Fruit fly (Drosophila melanogaster) whole organism, embryonic: ENCODE data around the gene shv.
A peak's percentile ranks its signal among the peaks of the same experiment; 100 is the strongest.

Source experiments
- Ada2b ChIP-seq: fragments of 200-800 bp; sonication (Bioruptor generic); IDR thresholded peaks from 2 replicates; pipeline ENCODE4 v1.3.6; 2022; ENCODE audit warnings: missing biosample characterization, missing genetic modification characterization
- Aef1 ChIP-seq: fragments of 200-800 bp; sonication (Bioruptor generic); IDR thresholded peaks from 3 replicates; pipeline ENCODE4 v1.3.6; 2022; ENCODE audit warnings: missing biosample characterization, missing genetic modification characterization
- Blimp-1 ChIP-seq: fragments of 200-800 bp; sonication (Bioruptor generic); optimal IDR thresholded peaks from 3 replicates; lab custom pipeline; 2018; ENCODE audit warnings: missing biosample characterization, missing genetic modification characterization, mild to moderate bottlenecking, moderate library complexity, missing genetic modification reagents
- CG12155 ChIP-seq: fragments of 200-800 bp; sonication (Bioruptor generic); optimal IDR thresholded peaks from 3 replicates; lab custom pipeline; 2016; ENCODE audit warnings: missing biosample characterization, missing genetic modification characterization
- CG12299 ChIP-seq: fragments of 200-800 bp; sonication (Bioruptor generic); optimal IDR thresholded peaks from 2 replicates; lab custom pipeline; 2018; ENCODE audit warnings: missing biosample characterization, mild to moderate bottlenecking, missing genetic modification characterization
- CG12769 ChIP-seq: fragments of 200-800 bp; sonication (Bioruptor generic); optimal IDR thresholded peaks from 2 replicates; lab custom pipeline; 2019; ENCODE audit warnings: missing biosample characterization, mild to moderate bottlenecking, missing genetic modification characterization, moderate library complexity
- CG13287 ChIP-seq: fragments of 200-800 bp; sonication (Bioruptor generic); IDR thresholded peaks from 2 replicates; pipeline ENCODE4 v1.3.6; 2022; ENCODE audit warnings: missing biosample characterization, missing genetic modification characterization; ENCODE audit not compliant: partially characterized antibody
- CG14860 ChIP-seq: fragments of 200-800 bp; sonication (Bioruptor generic); IDR thresholded peaks from 3 replicates; pipeline ENCODE4 v1.3.6; 2022; ENCODE audit warnings: missing biosample characterization, missing genetic modification characterization; ENCODE audit not compliant: partially characterized antibody
- CG15073 ChIP-seq: fragments of 200-800 bp; sonication (Bioruptor generic); optimal IDR thresholded peaks from 2 replicates; lab custom pipeline; 2016; ENCODE audit warnings: missing biosample characterization, missing genetic modification characterization
- CG15696 ChIP-seq: fragments of 200-800 bp; sonication (Bioruptor generic); optimal IDR thresholded peaks from 2 replicates; lab custom pipeline; 2019; ENCODE audit warnings: missing biosample characterization, mild to moderate bottlenecking, missing genetic modification characterization, moderate library complexity
- CG1602 ChIP-seq: fragments of 200-800 bp; sonication (Bioruptor generic); optimal IDR thresholded peaks from 3 replicates; lab custom pipeline; 2016; ENCODE audit warnings: missing biosample characterization, missing genetic modification characterization
- CG16779 ChIP-seq: fragments of 200-800 bp; sonication (Bioruptor generic); IDR thresholded peaks from 2 replicates; pipeline ENCODE4 v1.3.6; 2022; ENCODE audit warnings: missing biosample characterization, missing genetic modification characterization
- CG17385 ChIP-seq: fragments of 200-800 bp; sonication (Bioruptor generic); optimal IDR thresholded peaks from 3 replicates; lab custom pipeline; 2018; ENCODE audit warnings: missing biosample characterization, mild to moderate bottlenecking, missing genetic modification characterization
- CG17612 ChIP-seq: fragments of 200-800 bp; sonication (Bioruptor generic); IDR thresholded peaks from 2 replicates; pipeline ENCODE4 v1.3.6; 2022; ENCODE audit warnings: missing biosample characterization, missing genetic modification characterization
- CG2875 ChIP-seq: fragments of 200-800 bp; sonication (Bioruptor generic); optimal IDR thresholded peaks from 2 replicates; lab custom pipeline; 2017; ENCODE audit warnings: missing biosample characterization, mild to moderate bottlenecking, missing genetic modification characterization, missing genetic modification reagents
- CG3281 ChIP-seq: fragments of 200-800 bp; sonication (Bioruptor generic); optimal IDR thresholded peaks from 3 replicates; lab custom pipeline; 2017; ENCODE audit warnings: missing biosample characterization, mild to moderate bottlenecking, missing genetic modification characterization
- CG34224 ChIP-seq: fragments of 200-800 bp; sonication (Bioruptor generic); IDR thresholded peaks from 3 replicates; pipeline ENCODE4 v1.3.6; 2022; ENCODE audit warnings: missing biosample characterization, missing genetic modification characterization; ENCODE audit not compliant: partially characterized antibody
- CG4730 ChIP-seq: fragments of 200-800 bp; sonication (Bioruptor generic); IDR thresholded peaks from 2 replicates; pipeline ENCODE4 v1.3.6; 2022; ENCODE audit warnings: missing biosample characterization, missing genetic modification characterization
- CG7556 ChIP-seq: fragments of 200-800 bp; sonication (Bioruptor generic); optimal IDR thresholded peaks from 2 replicates; lab custom pipeline; 2017; ENCODE audit warnings: missing biosample characterization, mild to moderate bottlenecking, missing genetic modification characterization
- CG7745 ChIP-seq: fragments of 200-800 bp; sonication (Bioruptor generic); optimal IDR thresholded peaks from 2 replicates; lab custom pipeline; 2018; ENCODE audit warnings: missing biosample characterization, mild to moderate bottlenecking, missing genetic modification characterization, moderate library complexity
- CG8478 ChIP-seq: fragments of >200 bp; optimal IDR thresholded peaks from 2 replicates; lab custom pipeline; 2018
- CG9215 ChIP-seq: fragments of 200-800 bp; sonication (Bioruptor generic); IDR thresholded peaks from 2 replicates; pipeline ENCODE4 v1.3.6; 2022; ENCODE audit warnings: missing biosample characterization, missing genetic modification characterization
- CG9609 ChIP-seq: fragments of 200-800 bp; sonication (Bioruptor generic); optimal IDR thresholded peaks from 3 replicates; lab custom pipeline; 2016; ENCODE audit warnings: missing biosample characterization, missing genetic modification characterization
- D19B ChIP-seq: fragments of 200-800 bp; sonication (Bioruptor generic); optimal IDR thresholded peaks from 2 replicates; lab custom pipeline; 2017; ENCODE audit warnings: missing biosample characterization, mild to moderate bottlenecking, missing genetic modification characterization
- Dp ChIP-seq: fragments of 200-800 bp; sonication (Bioruptor generic); optimal IDR thresholded peaks from 2 replicates; lab custom pipeline; 2018; ENCODE audit warnings: missing biosample characterization, mild to moderate bottlenecking, missing genetic modification characterization, moderate library complexity
- Ets97D ChIP-seq: fragments of 200-800 bp; sonication (Bioruptor generic); optimal IDR thresholded peaks from 3 replicates; lab custom pipeline; 2016; ENCODE audit warnings: missing biosample characterization, missing genetic modification characterization
- Fer1 ChIP-seq: fragments of 200-800 bp; sonication (Bioruptor generic); optimal IDR thresholded peaks from 2 replicates; lab custom pipeline; 2017; ENCODE audit warnings: missing biosample characterization, mild to moderate bottlenecking, missing genetic modification characterization
- Gsc ChIP-seq: fragments of 200-800 bp; sonication (Bioruptor generic); IDR thresholded peaks from 2 replicates; pipeline ENCODE4 v1.3.6; 2022; ENCODE audit warnings: missing biosample characterization, missing genetic modification characterization
- HLH54F ChIP-seq: fragments of 200-800 bp; sonication (Bioruptor generic); optimal IDR thresholded peaks from 3 replicates; lab custom pipeline; 2016; ENCODE audit warnings: missing biosample characterization, missing genetic modification characterization
- Hr78 ChIP-seq, 2 experiments: fragments of 200-800 bp in 1 of 2; fragments of >200 bp in 1 of 2; sonication (Bioruptor generic) in 1 of 2; optimal IDR thresholded peaks; 2 replicates each; lab custom pipeline; 2017 to 2019; ENCODE audit warnings: missing biosample characterization in 2 of 2, missing genetic modification characterization in 2 of 2, mild to moderate bottlenecking in 1 of 2, moderate library complexity in 1 of 2
- Med ChIP-seq: fragments of 200-800 bp; sonication (Bioruptor generic); peaks from one replicate; lab custom pipeline; 2016; ENCODE audit warnings: missing biosample characterization, missing genetic modification characterization, mild to moderate bottlenecking, inconsistent platforms, moderate library complexity
- Opbp ChIP-seq: fragments of 200-800 bp; sonication (Bioruptor generic); IDR thresholded peaks from 3 replicates; pipeline ENCODE4 v1.3.6; 2022; ENCODE audit warnings: missing biosample characterization, missing genetic modification characterization; ENCODE audit not compliant: partially characterized antibody
- Pdp1 ChIP-seq, 2 experiments: fragments of 200-800 bp; sonication (Bioruptor generic); optimal IDR thresholded peaks; 3 replicates each; lab custom pipeline; 2016; ENCODE audit warnings: missing biosample characterization in 2 of 2, missing genetic modification characterization in 2 of 2, mild to moderate bottlenecking in 1 of 2, moderate library complexity in 1 of 2
- Rx ChIP-seq: fragments of 200-800 bp; sonication (Bioruptor generic); IDR thresholded peaks from 2 replicates; pipeline ENCODE4 v1.3.6; 2022; ENCODE audit warnings: missing biosample characterization, missing genetic modification characterization
- Trl ChIP-seq, 3 experiments: fragments of >200 bp in 2 of 3; fragments of 200-800 bp in 1 of 3; sonication (Bioruptor generic) in 1 of 3; optimal IDR thresholded peaks; 2 replicates in 1 of 3; 3 replicates in 2 of 3; lab custom pipeline; 2016 to 2017; ENCODE audit warnings: missing biosample characterization in 1 of 3, missing genetic modification characterization in 1 of 3
- chn ChIP-seq: fragments of 200-800 bp; sonication (Bioruptor generic); optimal IDR thresholded peaks from 2 replicates; lab custom pipeline; 2016; ENCODE audit warnings: missing biosample characterization, missing genetic modification characterization
- croc ChIP-seq: fragments of 200-800 bp; sonication (Bioruptor generic); conservative IDR thresholded peaks from 3 replicates; pipeline ENCODE4 v1.3.6; 2022; ENCODE audit warnings: missing biosample characterization, missing genetic modification characterization
- fd3F ChIP-seq: fragments of 200-800 bp; sonication (Bioruptor generic); optimal IDR thresholded peaks from 2 replicates; lab custom pipeline; 2018; ENCODE audit warnings: missing biosample characterization, mild to moderate bottlenecking, missing genetic modification characterization, moderate library complexity
- ftz-f1 ChIP-seq: fragments of 200-800 bp; sonication (Bioruptor generic); optimal IDR thresholded peaks from 2 replicates; lab custom pipeline; 2016; ENCODE audit warnings: missing biosample characterization, missing genetic modification characterization
- grau ChIP-seq: fragments of 200-800 bp; optimal IDR thresholded peaks from 3 replicates; lab custom pipeline; 2019; ENCODE audit warnings: missing biosample characterization, mild to moderate bottlenecking, missing genetic modification characterization, moderate library complexity
- grn ChIP-seq: fragments of 200-800 bp; sonication (Bioruptor generic); optimal IDR thresholded peaks from 3 replicates; lab custom pipeline; 2017; ENCODE audit warnings: missing biosample characterization, missing genetic modification characterization
- lilli ChIP-seq: fragments of 200-800 bp; sonication (Bioruptor generic); optimal IDR thresholded peaks from 3 replicates; lab custom pipeline; 2016; ENCODE audit warnings: missing biosample characterization, missing genetic modification characterization
- odd ChIP-seq: fragments of 200-800 bp; sonication (Bioruptor generic); optimal IDR thresholded peaks from 2 replicates; lab custom pipeline; 2017; ENCODE audit warnings: missing biosample characterization, mild to moderate bottlenecking, missing genetic modification characterization
- prd ChIP-seq, 3 experiments: fragments of >200 bp in 2 of 3; fragments of 200-800 bp in 1 of 3; sonication (Bioruptor generic) in 1 of 3; optimal IDR thresholded peaks in 2 of 3; IDR thresholded peaks in 1 of 3; 2 replicates in 2 of 3; 3 replicates in 1 of 3; pipeline versions ENCODE4 v1.3.6 to Lab custom; 2017 to 2022; ENCODE audit warnings: missing biosample characterization in 1 of 3, missing genetic modification characterization in 1 of 3
- pzg ChIP-seq: fragments of 200-800 bp; sonication (Bioruptor generic); optimal IDR thresholded peaks from 3 replicates; lab custom pipeline; 2018; ENCODE audit warnings: missing biosample characterization, mild to moderate bottlenecking, missing genetic modification characterization, moderate library complexity
- ro ChIP-seq: fragments of 200-800 bp; sonication (Bioruptor generic); IDR thresholded peaks from 2 replicates; pipeline ENCODE4 v1.3.6; 2022; ENCODE audit warnings: missing biosample characterization, missing genetic modification characterization
- sim ChIP-seq: fragments of 200-800 bp; sonication (Bioruptor generic); IDR thresholded peaks from 2 replicates; pipeline ENCODE4 v1.3.6; 2022; ENCODE audit warnings: missing biosample characterization, missing genetic modification characterization
- sr ChIP-seq: fragments of 200-800 bp; sonication (Bioruptor generic); IDR thresholded peaks from 3 replicates; pipeline ENCODE4 v1.3.6; 2022; ENCODE audit warnings: missing biosample characterization, missing genetic modification characterization
- wek ChIP-seq: fragments of 200-800 bp; sonication (Bioruptor generic); optimal IDR thresholded peaks from 3 replicates; lab custom pipeline; 2018; ENCODE audit warnings: missing biosample characterization, mild to moderate bottlenecking, missing genetic modification characterization, moderate library complexity
- zen ChIP-seq: fragments of 200-800 bp; sonication (Bioruptor generic); optimal IDR thresholded peaks from 3 replicates; lab custom pipeline; 2018; ENCODE audit warnings: missing biosample characterization, mild to moderate bottlenecking, missing genetic modification characterization, moderate library complexity

shv gene

dm6 chr2L:493274-493673 is 40.4 kb downstream of the shv start (continued):
- TF ChIP-seq odd (no peak), CG9215 (GFP tag; lab: Robert Waterston, UW) (no peak), CG2875 (GFP tag; lab: Kevin White, UChicago) (no peak), Med (peak; percentile 66), CG3281 (GFP tag; lab: Kevin White, UChicago) (no peak), prd (optimal IDR thresholded peaks at IDR 0.05; lab: Kevin White, UChicago) (no peak), prd (GFP tag; IDR thresholded peaks at IDR 0.05; lab: Robert Waterston, UW) (peak; percentile 29; the same call in 1 of the 3 replicates), CG8478 (lab: Kevin White, UChicago) (no peak), CG9609 (no peak), ftz-f1 (no peak), lilli (GFP tag; lab: Kevin White, UChicago) (peak; percentile 40), CG14860 (GFP tag; lab: Robert Waterston, UW) (no peak), CG12299 (tag; lab: Kevin White, UChicago) (no peak), grn (GFP tag; lab: Kevin White, UChicago) (peak; percentile 66), Pdp1 (GFP tag; optimal IDR thresholded peaks at IDR 0.05; lab: Kevin White, UChicago) (peak in 1 of 2 experiments; percentile 30), Hr78 (GFP tag; optimal IDR thresholded peaks at IDR 0.05; lab: Kevin White, UChicago) (no peak), CG12155 (GFP tag; lab: Kevin White, UChicago) (peak; percentile 29), CG16779 (GFP tag; lab: Robert Waterston, UW) (no peak), CG15073 (GFP tag; lab: Kevin White, UChicago) (no peak), sim (GFP tag; lab: Robert Waterston, UW) (no peak), sr (no peak), Rx (GFP tag; lab: Robert Waterston, UW) (no peak), CG13287 (no peak), Blimp-1 (GFP tag; lab: Kevin White, UChicago) (peak; percentile 19), Trl (optimal IDR thresholded peaks at IDR 0.05; lab: Kevin White, UChicago) (no peak), Trl (GFP tag; optimal IDR thresholded peaks at IDR 0.05; lab: Kevin White, UChicago) (peak; percentile 13), CG12769 (no peak), chn (GFP tag; lab: Kevin White, UChicago) (no peak), croc (no peak), CG17612 (GFP tag; lab: Robert Waterston, UW) (no peak), CG15696 (tag; lab: Kevin White, UChicago) (no peak), ro (GFP tag; lab: Robert Waterston, UW) (no peak), CG7556 (peak; percentile 27), pzg (GFP tag; lab: Kevin White, UChicago) (no peak), Ada2b (GFP tag; lab: Robert Waterston, UW) (peak; percentile 57), Dp (GFP tag; lab: Kevin White, UChicago) (no peak), Gsc (GFP tag; lab: Robert Waterston, UW) (no peak), grau (tag; lab: Kevin White, UChicago) (peak; percentile 34), Opbp (GFP tag; lab: Robert Waterston, UW) (no peak), wek (no peak), CG7745 (tag; lab: Kevin White, UChicago) (no peak), zen (tag; lab: Kevin White, UChicago) (no peak), HLH54F (GFP tag; lab: Kevin White, UChicago) (no peak), fd3F (GFP tag; lab: Kevin White, UChicago) (no peak), CG4730 (no peak), CG34224 (GFP tag; lab: Robert Waterston, UW) (no peak), CG1602 (GFP tag; lab: Kevin White, UChicago) (peak; percentile 21), Ets97D (no peak), Fer1 (no peak), CG17385 (GFP tag; lab: Kevin White, UChicago) (peak; percentile 21), D19B (GFP tag; lab: Kevin White, UChicago) (peak; percentile 11), Aef1 (GFP tag; lab: Robert Waterston, UW) (peak; percentile 40; the same call in 1 of the 3 replicates)
